Worm (Caenorhabditis elegans): ENCODE data around the gene C47E8.9.
A peak's percentile ranks its signal among the peaks of the same experiment; 100 is the strongest.

The C47E8.9 gene

DNA sequence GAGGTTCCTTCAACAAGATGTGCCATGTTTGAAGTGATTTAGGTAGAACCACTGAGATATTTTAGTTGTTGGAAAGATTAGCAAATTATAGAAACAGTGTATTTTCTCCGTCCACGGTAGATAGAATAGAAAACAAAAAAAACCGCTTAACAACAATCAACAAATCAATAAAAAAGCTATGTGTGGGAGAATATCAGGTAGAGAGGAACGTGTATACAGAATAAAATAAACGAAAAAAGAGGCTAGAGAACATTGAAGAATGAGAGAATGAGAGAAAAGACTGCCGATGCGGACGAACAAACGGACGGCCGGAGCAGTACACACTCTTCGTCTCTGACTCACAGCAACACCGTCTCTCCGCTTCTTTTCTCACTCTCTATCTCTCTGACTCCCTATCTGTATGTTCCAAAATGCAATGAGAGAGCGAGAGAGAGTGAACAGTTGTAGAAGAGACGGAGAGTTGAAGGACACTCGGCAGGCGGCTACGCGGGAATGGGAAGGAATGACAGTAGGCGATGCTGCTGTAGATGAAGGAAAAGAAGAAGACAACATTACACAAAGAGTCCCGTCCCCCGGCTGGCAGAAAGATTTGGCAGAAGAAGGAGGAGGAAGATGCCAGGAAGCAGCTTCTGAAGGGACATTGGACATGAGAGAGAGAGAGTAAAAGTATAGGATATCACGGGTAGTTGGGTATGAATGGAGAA, 33.6 kb downstream of the C47E8.9 start, which contains the start of gene unc-112 (continued):
- TF ChIP-seq vab-15 (tag; optimal IDR thresholded peaks at IDR 0.05) (no peak), ets-5 (GFP tag; IDR thresholded peaks at IDR 0.05) (no peak), jun-1 (tag; optimal IDR thresholded peaks at IDR 0.05) (peak; percentile 49), dpl-1 (GFP tag; optimal IDR thresholded peaks at IDR 0.05) (peak; percentile 41 to 62 (median 44)), sox-4 (tag; optimal IDR thresholded peaks at IDR 0.05) (no peak), ceh-90 (tag; optimal IDR thresholded peaks at IDR 0.05) (no peak), ceh-63 (GFP tag; optimal IDR thresholded peaks at IDR 0.05) (no peak), mef-2 (tag; optimal IDR thresholded peaks at IDR 0.05) (no peak), aly-2 (tag; optimal IDR thresholded peaks at IDR 0.05) (peak; percentile 5), lin-15B (tag; optimal IDR thresholded peaks at IDR 0.05) (no peak), lir-3 (tag; optimal IDR thresholded peaks at IDR 0.05; ENCODE audit: poor library complexity) (peak; percentile 12)

DNA sequence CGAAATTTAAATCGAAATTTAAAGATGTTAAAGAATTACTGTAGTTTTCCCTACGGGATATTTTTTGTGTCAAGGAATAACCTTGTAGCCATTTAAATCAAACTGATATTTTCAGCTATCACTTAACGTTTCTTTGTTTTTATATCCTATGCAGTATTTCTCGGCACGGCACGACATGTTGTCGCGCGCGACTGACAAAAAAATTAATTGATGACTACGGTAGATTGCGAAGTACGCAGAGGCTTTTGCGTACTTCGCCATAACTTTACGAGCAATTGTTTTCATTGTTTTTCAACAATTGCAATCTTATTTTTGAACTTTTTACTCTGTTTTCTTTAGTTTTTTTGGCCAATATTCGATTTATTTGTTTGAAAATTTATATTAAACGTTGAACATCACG, 34.9 kb downstream of the C47E8.9 start:
- no peak for TF ChIP-seq ceh-63 (GFP tag; optimal IDR thresholded peaks at IDR 0.05)
- no peak for TF ChIP-seq sox-4 (tag; optimal IDR thresholded peaks at IDR 0.05)
- no peak for TF ChIP-seq unc-98 (GFP tag; IDR thresholded peaks at IDR 0.05)
- no peak for TF ChIP-seq isw-1 (GFP tag; IDR thresholded peaks at IDR 0.05)
- TF ChIP-seq sptf-1 (tag; optimal IDR thresholded peaks at IDR 0.05) = no peak
- no peak for TF ChIP-seq dpl-1 (GFP tag; optimal IDR thresholded peaks at IDR 0.05)
- TF ChIP-seq ama-1 (optimal IDR thresholded peaks at IDR 0.05) = no peak
- no peak for TF ChIP-seq nhr-77 (tag; optimal IDR thresholded peaks at IDR 0.05)

DNA sequence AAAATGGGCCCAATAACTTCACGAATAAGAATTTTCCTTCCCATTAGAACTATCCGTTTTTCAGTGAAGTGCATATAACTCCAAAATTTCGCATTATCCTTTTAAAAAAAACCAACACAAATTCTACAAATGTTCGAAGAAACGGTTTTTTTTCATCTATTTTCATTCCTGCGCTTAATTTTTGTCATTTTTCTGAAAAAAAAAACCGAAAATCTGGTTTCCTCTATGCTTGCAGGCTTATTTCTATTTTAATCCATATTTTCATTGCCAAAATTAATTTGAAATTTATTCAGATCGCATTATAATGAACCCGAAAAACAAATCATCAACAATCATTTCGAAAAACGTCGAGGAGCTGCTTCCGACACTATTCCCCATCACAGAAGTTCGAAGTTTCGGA, 35.6 kb downstream of the C47E8.9 start, which contains the start of gene set-5:
set-5 (plus strand) TSS at position 301 of the 400 bp plus-strand sequence.
- TF ChIP-seq skn-1 (tag; optimal IDR thresholded peaks at IDR 0.05) = no peak
- TF ChIP-seq aha-1 (tag; optimal IDR thresholded peaks at IDR 0.05) = no peak
- no peak for TF ChIP-seq hlh-4 (tag; optimal IDR thresholded peaks at IDR 0.05)
- no peak for TF ChIP-seq xbp-1 (tag; optimal IDR thresholded peaks at IDR 0.05)
- TF ChIP-seq unc-98 (GFP tag; IDR thresholded peaks at IDR 0.05) = no peak
- no peak for TF ChIP-seq nhr-12 (tag; optimal IDR thresholded peaks at IDR 0.05)
- TF ChIP-seq unc-30 (tag; optimal IDR thresholded peaks at IDR 0.05) = no peak
- no peak for TF ChIP-seq dpl-1 (GFP tag; optimal IDR thresholded peaks at IDR 0.05)
- no peak for TF ChIP-seq mef-2 (tag; optimal IDR thresholded peaks at IDR 0.05)
- no peak for TF ChIP-seq mep-1 (tag; optimal IDR thresholded peaks at IDR 0.05)
- no peak for TF ChIP-seq unc-130 (tag; optimal IDR thresholded peaks at IDR 0.05)

DNA sequence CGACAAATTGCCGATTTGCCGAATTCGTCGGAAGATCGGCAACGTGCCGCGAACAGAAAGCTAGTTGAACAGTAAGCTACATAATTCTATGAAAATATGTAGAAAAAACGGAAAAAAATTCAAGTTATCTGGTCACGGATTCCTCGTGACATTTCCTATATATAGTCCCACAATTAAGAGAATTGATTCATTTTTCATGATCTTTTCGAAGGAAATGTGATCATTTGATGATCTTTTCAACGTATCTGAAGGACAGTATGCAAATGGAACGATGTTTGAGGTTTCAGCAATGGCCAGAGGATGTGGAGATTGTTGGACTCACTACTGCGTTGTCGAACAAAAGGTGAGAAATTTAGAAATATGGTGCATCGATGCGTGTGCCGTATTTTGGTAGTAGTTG, 44.9 kb downstream of the C47E8.9 start, which contains the start of gene R08A2.9:
R08A2.9 (plus strand) TSS at position 301 of the 400 bp plus-strand sequence.
- no peak for TF ChIP-seq nhr-76 (tag; optimal IDR thresholded peaks at IDR 0.05)
- no peak for TF ChIP-seq rnt-1 (tag; optimal IDR thresholded peaks at IDR 0.05)
- no peak for TF ChIP-seq mep-1 (tag; optimal IDR thresholded peaks at IDR 0.05)
- TF ChIP-seq sup-37 (GFP tag; optimal IDR thresholded peaks at IDR 0.05) = no peak
- TF ChIP-seq lin-14 (GFP tag; optimal IDR thresholded peaks at IDR 0.05) = no peak
- TF ChIP-seq hlh-4 (tag; optimal IDR thresholded peaks at IDR 0.05) = no peak
- no peak for TF ChIP-seq lir-3 (tag; optimal IDR thresholded peaks at IDR 0.05; ENCODE audit: poor library complexity)
- no peak for TF ChIP-seq unc-30 (tag; optimal IDR thresholded peaks at IDR 0.05)
- no peak for TF ChIP-seq lin-39 (tag; optimal IDR thresholded peaks at IDR 0.05)
- TF ChIP-seq pag-3 (tag; optimal IDR thresholded peaks at IDR 0.05; ENCODE audit: borderline replicate concordance, insufficient read depth) = no peak
- no peak for TF ChIP-seq unc-130 (tag; optimal IDR thresholded peaks at IDR 0.05)
- no peak for TF ChIP-seq ztf-4 (tag; optimal IDR thresholded peaks at IDR 0.05)
- no peak for TF ChIP-seq isw-1 (GFP tag; IDR thresholded peaks at IDR 0.05)
- no peak for TF ChIP-seq xbp-1 (tag; optimal IDR thresholded peaks at IDR 0.05)
- no peak for TF ChIP-seq nhr-12 (tag; optimal IDR thresholded peaks at IDR 0.05)

DNA sequence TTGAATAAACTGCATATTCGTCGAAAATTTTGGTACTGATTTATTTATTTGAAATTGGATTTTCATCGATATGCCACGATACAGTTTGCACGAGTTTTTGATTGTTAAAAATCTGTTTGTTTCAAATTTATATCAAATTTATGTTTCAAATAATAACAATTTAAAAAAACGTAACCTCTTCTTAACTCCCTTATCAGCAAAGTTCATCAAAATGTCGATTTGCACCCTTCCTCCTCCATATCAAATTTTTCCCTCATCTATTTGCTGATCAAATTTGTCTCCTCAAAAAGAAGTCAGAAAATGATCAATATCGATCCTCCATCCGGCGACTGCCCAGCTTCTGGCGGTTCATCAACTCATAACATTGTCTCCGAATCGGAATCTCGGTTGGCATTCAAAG, 48.0 kb downstream of the C47E8.9 start, which contains the start of gene ssp-33:
ssp-33 (plus strand) TSS at position 301 of the 400 bp plus-strand sequence.
- TF ChIP-seq ceh-90 (tag; optimal IDR thresholded peaks at IDR 0.05) (no peak), ces-1 (GFP tag; optimal IDR thresholded peaks at IDR 0.05) (no peak), fkh-4 (tag; optimal IDR thresholded peaks at IDR 0.05; ENCODE audit: borderline replicate concordance) (no peak), nhr-84 (tag; optimal IDR thresholded peaks at IDR 0.05) (no peak), tbx-2 (tag; optimal IDR thresholded peaks at IDR 0.05) (no peak), egl-13 (tag; optimal IDR thresholded peaks at IDR 0.05) (no peak), hlh-17 (GFP tag; optimal IDR thresholded peaks at IDR 0.05; ENCODE audit: borderline replicate concordance) (no peak), lir-3 (tag; optimal IDR thresholded peaks at IDR 0.05; ENCODE audit: poor library complexity) (no peak), xbp-1 (tag; optimal IDR thresholded peaks at IDR 0.05) (no peak)

Data from whole organism, L1 larva.